Worm (Caenorhabditis elegans): ENCODE measurements around the gene fbxb-96.

Gene fbxb-96

DNA sequence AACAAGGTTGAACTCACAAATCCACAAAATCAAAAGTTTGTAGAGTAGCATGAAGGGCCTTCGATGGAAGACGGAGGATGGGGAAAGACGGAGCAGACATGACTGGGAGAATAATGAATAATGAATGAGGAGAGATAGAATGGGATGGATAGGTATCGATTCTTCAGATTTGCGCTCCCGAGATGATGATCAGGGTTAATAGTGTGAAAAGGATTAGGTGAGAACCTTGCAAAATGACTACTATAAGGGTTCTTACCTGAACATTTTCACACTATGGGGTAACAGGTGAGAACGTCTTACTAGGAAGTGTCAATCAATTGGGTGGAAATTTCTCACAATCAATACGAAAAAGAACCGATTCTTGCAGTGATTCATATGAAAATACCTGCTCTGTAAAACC, at the start of gene fbxb-96:
TSS of gene fbxb-96 (minus strand) at position 101 of the 400 bp plus-strand sequence.
- TF ChIP-seq C34B4.2 (tag; optimal IDR thresholded peaks at IDR 0.05) (no peak), ztf-4 (tag; optimal IDR thresholded peaks at IDR 0.05) (no peak), lin-35 (GFP tag; optimal IDR thresholded peaks at IDR 0.05) (no peak), unc-130 (tag; optimal IDR thresholded peaks at IDR 0.05) (no peak), sup-37 (GFP tag; optimal IDR thresholded peaks at IDR 0.05) (no peak), grh-1 (GFP tag; IDR thresholded peaks at IDR 0.05) (no peak), hlh-4 (tag; optimal IDR thresholded peaks at IDR 0.05) (no peak), nhr-19 (GFP tag; conservative IDR thresholded peaks at IDR 0.05) (no peak), xbp-1 (tag; optimal IDR thresholded peaks at IDR 0.05) (no peak), aly-2 (tag; optimal IDR thresholded peaks at IDR 0.05) (no peak), tlp-1 (tag; optimal IDR thresholded peaks at IDR 0.05) (no peak), nhr-20 (tag; optimal IDR thresholded peaks at IDR 0.05) (no peak), snu-23 (GFP tag; optimal IDR thresholded peaks at IDR 0.05) (no peak)

DNA sequence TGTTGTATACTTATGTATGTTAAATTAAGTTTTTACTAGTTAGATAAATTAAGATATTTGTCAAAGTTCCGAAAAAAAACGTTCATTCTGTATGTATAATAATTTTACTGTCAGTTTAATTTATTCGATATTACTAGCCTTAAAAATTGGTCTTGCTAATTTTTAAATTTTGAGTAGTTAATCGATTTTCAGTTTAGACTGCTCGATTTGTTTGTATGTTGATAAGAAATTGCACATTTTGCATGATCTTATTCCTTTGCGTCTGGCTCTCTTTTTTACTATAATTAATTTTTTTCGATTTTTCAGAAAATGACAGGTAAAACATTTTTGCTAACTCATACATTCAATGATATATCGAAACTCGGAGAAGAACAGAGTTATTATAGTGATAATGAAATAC, 49.7 kb upstream of the fbxb-96 start, which contains the start of gene math-24:
TSS of gene math-24 (plus strand) at position 301 of the 400 bp plus-strand sequence.
- TF ChIP-seq aha-1 (tag; optimal IDR thresholded peaks at IDR 0.05): no peak
- no peak for TF ChIP-seq blmp-1 (tag; optimal IDR thresholded peaks at IDR 0.05)
- TF ChIP-seq nhr-85 (tag): no peak

DNA sequence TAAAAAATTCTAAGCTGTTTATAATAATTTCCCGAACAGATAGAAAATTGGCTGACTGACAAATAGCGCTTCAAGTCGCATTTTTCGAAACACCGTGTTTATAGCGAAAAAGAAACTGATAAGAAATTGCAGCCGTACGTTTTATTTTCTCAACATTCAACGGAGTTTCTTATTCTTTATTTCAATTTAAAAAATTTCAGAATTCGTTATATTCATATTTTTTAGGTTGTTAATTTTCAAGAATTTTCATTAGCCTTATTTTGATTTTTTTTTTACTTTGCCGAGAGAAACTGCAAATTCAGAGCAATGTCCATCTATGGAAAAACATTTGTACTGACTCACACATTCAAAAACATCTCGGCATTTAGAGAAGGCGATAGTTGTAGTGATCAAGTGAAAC, 47.7 kb upstream of the fbxb-96 start, which contains the start of gene C46F9.6:
TSS of gene C46F9.6 (plus strand) at position 301 of the 400 bp plus-strand sequence.
- no peak for TF ChIP-seq ceh-63 (GFP tag; optimal IDR thresholded peaks at IDR 0.05)
- TF ChIP-seq elt-2 (tag; optimal IDR thresholded peaks at IDR 0.05): peak; percentile 6
- TF ChIP-seq dpl-1 (GFP tag; optimal IDR thresholded peaks at IDR 0.05): no peak
- TF ChIP-seq swsn-7 (tag; optimal IDR thresholded peaks at IDR 0.05): no peak
- no peak for TF ChIP-seq egl-13 (tag; optimal IDR thresholded peaks at IDR 0.05)
- TF ChIP-seq nhr-90 (tag; optimal IDR thresholded peaks at IDR 0.05; ENCODE audit: poor library complexity): no peak
- TF ChIP-seq unc-98 (GFP tag; IDR thresholded peaks at IDR 0.05): no peak

DNA sequence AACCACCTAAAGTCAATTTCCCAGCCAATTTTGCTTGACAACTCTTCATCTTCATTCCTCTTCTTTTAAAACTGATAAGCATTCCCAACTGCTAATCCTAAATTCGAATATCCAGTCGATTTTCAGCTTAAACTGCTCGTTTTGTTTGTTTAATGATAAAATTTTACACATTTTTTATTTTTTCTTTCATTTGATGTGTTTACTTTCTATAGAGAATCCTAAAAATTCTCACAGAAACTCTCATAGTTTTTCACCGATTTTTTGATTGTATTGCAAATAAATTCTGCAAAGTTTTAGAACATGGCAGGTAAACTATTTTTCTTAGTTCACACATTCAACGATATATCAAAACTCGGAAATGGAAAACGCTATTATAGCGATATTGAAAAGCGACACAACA, 45.6 kb upstream of the fbxb-96 start, which contains the start of gene math-25:
TSS of gene math-25 (plus strand) at position 301 of the 400 bp plus-strand sequence.
- TF ChIP-seq hpl-2 (GFP tag; optimal IDR thresholded peaks at IDR 0.05) (no peak), C04F5.9 (tag; optimal IDR thresholded peaks at IDR 0.05) (no peak), nhr-47 (tag; optimal IDR thresholded peaks at IDR 0.05) (no peak), fkh-10 (GFP tag; optimal IDR thresholded peaks at IDR 0.05) (no peak)

DNA sequence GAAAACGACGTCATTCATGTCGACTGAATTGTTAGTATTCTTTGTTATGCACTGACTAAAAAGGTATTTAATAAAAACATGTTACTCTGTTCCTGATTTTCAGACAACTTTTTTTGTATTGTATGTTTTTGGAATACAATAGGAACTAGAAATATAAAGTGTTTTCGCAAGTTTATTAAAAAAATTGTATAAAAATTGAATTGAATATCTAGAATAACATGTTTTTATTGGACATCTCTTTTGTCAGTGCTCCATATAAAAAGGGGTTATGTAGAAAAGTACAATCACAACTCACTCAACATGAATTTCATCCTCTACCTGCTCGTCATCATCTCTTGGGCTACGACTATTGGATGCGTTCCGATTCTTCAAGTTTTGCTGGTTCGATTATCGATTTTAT, 45.1 kb upstream of the fbxb-96 start, which contains the start of gene C46F9.5:
TSS of gene C46F9.5 (plus strand) at position 301 of the 400 bp plus-strand sequence.
- no peak for TF ChIP-seq hlh-17 (GFP tag; optimal IDR thresholded peaks at IDR 0.05; ENCODE audit: borderline replicate concordance)
- TF ChIP-seq ztf-11 (tag; optimal IDR thresholded peaks at IDR 0.05): no peak

DNA sequence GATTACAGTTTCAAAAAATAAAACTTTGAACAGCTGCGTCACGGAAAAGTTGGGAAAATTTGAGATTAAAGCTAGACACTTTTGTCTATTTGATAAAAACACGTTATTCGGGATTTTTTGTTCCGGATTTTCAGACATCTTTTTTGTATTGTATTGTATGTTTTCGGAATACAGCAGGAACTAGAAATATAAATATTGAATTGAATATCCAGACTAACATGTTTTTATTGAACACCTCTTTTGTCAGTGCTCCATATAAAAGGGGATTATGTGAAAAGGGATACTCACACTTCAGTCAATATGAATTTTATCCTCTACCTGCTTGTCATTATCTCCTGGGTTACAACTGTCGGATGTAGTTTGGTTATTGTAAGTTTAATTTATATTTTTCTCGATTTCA, 43.7 kb upstream of the fbxb-96 start, which contains the start of gene C16C4.1:
TSS of gene C16C4.1 (plus strand) at position 301 of the 400 bp plus-strand sequence.
- no peak for TF ChIP-seq hpl-2 (GFP tag; optimal IDR thresholded peaks at IDR 0.05)
- TF ChIP-seq C16A3.4 (tag; optimal IDR thresholded peaks at IDR 0.05): no peak
- no peak for TF ChIP-seq fkh-4 (tag; optimal IDR thresholded peaks at IDR 0.05; ENCODE audit: borderline replicate concordance)
- no peak for TF ChIP-seq nhr-76 (tag; optimal IDR thresholded peaks at IDR 0.05)
- no peak for TF ChIP-seq nhr-90 (tag; optimal IDR thresholded peaks at IDR 0.05; ENCODE audit: poor library complexity)
- TF ChIP-seq ztf-4 (tag; optimal IDR thresholded peaks at IDR 0.05): no peak
- TF ChIP-seq blmp-1 (tag; optimal IDR thresholded peaks at IDR 0.05): no peak
- TF ChIP-seq hlh-4 (tag; optimal IDR thresholded peaks at IDR 0.05): no peak
- TF ChIP-seq ets-5 (GFP tag; IDR thresholded peaks at IDR 0.05): no peak
- no peak for TF ChIP-seq skn-1 (tag; optimal IDR thresholded peaks at IDR 0.05)
- TF ChIP-seq lin-14 (GFP tag; optimal IDR thresholded peaks at IDR 0.05): no peak
- no peak for TF ChIP-seq vab-15 (tag; optimal IDR thresholded peaks at IDR 0.05)
- TF ChIP-seq lin-39 (tag; optimal IDR thresholded peaks at IDR 0.05): no peak
- TF ChIP-seq elt-3 (tag; optimal IDR thresholded peaks at IDR 0.05): no peak
- TF ChIP-seq tlp-1 (tag; optimal IDR thresholded peaks at IDR 0.05): no peak
- no peak for TF ChIP-seq snu-23 (GFP tag; optimal IDR thresholded peaks at IDR 0.05)

Data from whole organism, L1 larva.